Worm (Caenorhabditis elegans) whole organism, dauer: ENCODE results near the gene C07E3.3.

ENCODE experiments used
- unc-62 ChIP-seq: sonication (generic microtip); optimal IDR thresholded peaks from 2 replicates; lab custom pipeline; 2017; ENCODE audit warnings: missing biosample characterization, missing genetic modification reagents, missing genetic modification characterization

Gene C07E3.3

ce11 chrII:10373536-10374169 lies 16.3 kb upstream of the C07E3.3 start:
- no peak for TF ChIP-seq unc-62 (GFP tag; lab: Kevin White, UChicago)

ce11 chrII:10373016-10373415 lies 15.7 kb upstream of the C07E3.3 start:
- TF ChIP-seq unc-62 (GFP tag; lab: Kevin White, UChicago) = no peak

ce11 chrII:10370826-10371225 lies 13.5 kb upstream of the C07E3.3 start:
- TF ChIP-seq unc-62 (GFP tag; lab: Kevin White, UChicago) = no peak

- no peak for TF ChIP-seq unc-62 (GFP tag; lab: Kevin White, UChicago)
These were observed 12.3 kb upstream of the C07E3.3 start, which contains the start of gene ceh-58 for ce11 chrII:10369547-10370028. TSS of gene ceh-58 (minus strand) at chrII:10369597.

- no peak for TF ChIP-seq unc-62 (GFP tag; lab: Kevin White, UChicago)
These were observed 9.9 kb upstream of the C07E3.3 start, which contains the start of gene ceh-57 for ce11 chrII:10367202-10367601. TSS of gene ceh-57 (minus strand) at chrII:10367296.

- TF ChIP-seq unc-62 (GFP tag; lab: Kevin White, UChicago) = no peak
These were observed 3.2 kb upstream of the C07E3.3 start, which contains the start of gene C07E3.4 for ce11 chrII:10360487-10360886. TSS of gene C07E3.4 (plus strand) at chrII:10360787.

- TF ChIP-seq unc-62 (GFP tag; lab: Kevin White, UChicago) = no peak
These were observed 5.4 kb downstream of the C07E3.3 start, which contains the start of gene C07E3.8 for ce11 chrII:10351963-10352362. TSS of gene C07E3.8 (plus strand) at chrII:10352263.

ce11 chrII:10350487-10350886 lies 6.8 kb downstream of the C07E3.3 start, which contains the start of gene C07E3.9:
TSS of gene C07E3.9 (plus strand) at chrII:10350756.
- no peak for TF ChIP-seq unc-62 (GFP tag; lab: Kevin White, UChicago)

- TF ChIP-seq unc-62 (GFP tag; lab: Kevin White, UChicago) = no peak
These were observed 7.4 kb downstream of the C07E3.3 start, which contains the start of gene stip-1 for ce11 chrII:10349915-10350314. TSS of gene stip-1 (minus strand) at chrII:10350012.

ce11 chrII:10346075-10346474 lies 11.2 kb downstream of the C07E3.3 start, which contains the start of gene C07E3.10:
TSS of gene C07E3.10 (plus strand) at chrII:10346375.
- TF ChIP-seq unc-62 (GFP tag; lab: Kevin White, UChicago) = no peak

- no peak for TF ChIP-seq unc-62 (GFP tag; lab: Kevin White, UChicago)
These were observed 12.3 kb downstream of the C07E3.3 start, which contains the start of gene pro-2 for ce11 chrII:10345012-10345411. TSS of gene pro-2 (minus strand) at chrII:10345112.

- TF ChIP-seq unc-62 (GFP tag; lab: Kevin White, UChicago) = no peak
These were observed 27.6 kb downstream of the C07E3.3 start for ce11 chrII:10329754-10330153.

- TF ChIP-seq unc-62 (GFP tag; lab: Kevin White, UChicago) = no peak
These were observed 31.6 kb downstream of the C07E3.3 start, which contains the start of gene appg-1 for ce11 chrII:10325615-10326232. TSS of gene appg-1 (plus strand) at chrII:10326041.

ce11 chrII:10321410-10321809 lies 35.9 kb downstream of the C07E3.3 start, which contains the start of gene idpp-4:
TSS of gene idpp-4 (plus strand) at chrII:10321460.
- TF ChIP-seq unc-62 (GFP tag; lab: Kevin White, UChicago) = no peak

- no peak for TF ChIP-seq unc-62 (GFP tag; lab: Kevin White, UChicago)
These were observed 40.3 kb downstream of the C07E3.3 start, which contains the start of gene M02G9.4 for ce11 chrII:10317007-10317406. TSS of gene M02G9.4 (plus strand) at chrII:10317307.

ce11 chrII:10316119-10316518 lies 41.2 kb downstream of the C07E3.3 start, which contains the start of gene gcy-5:
TSS of gene gcy-5 (minus strand) at chrII:10316219.
- no peak for TF ChIP-seq unc-62 (GFP tag; lab: Kevin White, UChicago)
